Fruit fly (Drosophila melanogaster) whole organism, embryonic: Measurements from ENCODE around the gene Mks1.

Source experiments
- Adf1 ChIP-seq: fragments of 200-800 bp; sonication (Bioruptor generic); IDR thresholded peaks from 2 replicates; pipeline ENCODE4 v1.3.6; 2022; ENCODE audit warnings: missing biosample characterization, missing genetic modification characterization
- CG10209 ChIP-seq: fragments of 200-800 bp; sonication (Bioruptor generic); optimal IDR thresholded peaks from 3 replicates; lab custom pipeline; 2017; ENCODE audit warnings: missing biosample characterization, mild to moderate bottlenecking, missing genetic modification characterization, missing genetic modification reagents
- CG10267 ChIP-seq: fragments of 200-800 bp; sonication (Bioruptor generic); optimal IDR thresholded peaks from 2 replicates; lab custom pipeline; 2018; ENCODE audit warnings: missing biosample characterization, mild to moderate bottlenecking, missing genetic modification characterization, moderate library complexity
- CG10431 ChIP-seq: fragments of 200-800 bp; sonication (Bioruptor generic); optimal IDR thresholded peaks from 3 replicates; lab custom pipeline; 2018; ENCODE audit warnings: missing biosample characterization, mild to moderate bottlenecking, missing genetic modification characterization
- CG10462 ChIP-seq: fragments of 200-800 bp; sonication (Bioruptor generic); optimal IDR thresholded peaks from 2 replicates; lab custom pipeline; 2016; ENCODE audit warnings: missing biosample characterization, missing genetic modification characterization
- CG11093 ChIP-seq: fragments of 200-800 bp; sonication (Bioruptor generic); IDR thresholded peaks from 3 replicates; pipeline ENCODE4 v1.3.6; 2022; ENCODE audit warnings: missing biosample characterization, missing genetic modification characterization
- CG11695 ChIP-seq: fragments of 200-800 bp; sonication (Bioruptor generic); IDR thresholded peaks from 3 replicates; pipeline ENCODE4 v1.3.6; 2022; ENCODE audit warnings: missing biosample characterization, missing genetic modification characterization
- CG13894 ChIP-seq: fragments of 200-800 bp; sonication (Bioruptor generic); optimal IDR thresholded peaks from 3 replicates; lab custom pipeline; 2018; ENCODE audit warnings: missing biosample characterization, mild to moderate bottlenecking, missing genetic modification characterization, moderate library complexity
- CG16779 ChIP-seq: fragments of 200-800 bp; sonication (Bioruptor generic); IDR thresholded peaks from 2 replicates; pipeline ENCODE4 v1.3.6; 2022; ENCODE audit warnings: missing biosample characterization, missing genetic modification characterization
- CG17328 ChIP-seq: fragments of 200-800 bp; sonication (Bioruptor generic); IDR thresholded peaks from 2 replicates; pipeline ENCODE4 v1.3.6; 2022; ENCODE audit warnings: missing biosample characterization, missing genetic modification characterization
- CG17829 ChIP-seq: fragments of 200-800 bp; optimal IDR thresholded peaks from 2 replicates; lab custom pipeline; 2019; ENCODE audit warnings: missing biosample characterization, mild to moderate bottlenecking, missing genetic modification characterization, moderate library complexity
- CG32767 ChIP-seq: fragments of 200-800 bp; sonication (Bioruptor generic); IDR thresholded peaks from 2 replicates; pipeline ENCODE4 v1.3.6; 2022; ENCODE audit warnings: missing biosample characterization, missing genetic modification characterization
- CG33213 ChIP-seq: fragments of 200-800 bp; sonication (Bioruptor generic); optimal IDR thresholded peaks from 3 replicates; lab custom pipeline; 2016; ENCODE audit warnings: missing biosample characterization, missing genetic modification characterization
- CG3407 ChIP-seq: fragments of 200-800 bp; sonication (Bioruptor generic); optimal IDR thresholded peaks from 2 replicates; lab custom pipeline; 2018; ENCODE audit warnings: missing biosample characterization, mild to moderate bottlenecking, missing genetic modification characterization
- CG34224 ChIP-seq: fragments of 200-800 bp; sonication (Bioruptor generic); IDR thresholded peaks from 3 replicates; pipeline ENCODE4 v1.3.6; 2022; ENCODE audit warnings: missing biosample characterization, missing genetic modification characterization; ENCODE audit not compliant: partially characterized antibody
- CG4707 ChIP-seq: fragments of 200-800 bp; sonication (Bioruptor generic); optimal IDR thresholded peaks from 2 replicates; lab custom pipeline; 2018; ENCODE audit warnings: missing biosample characterization, mild to moderate bottlenecking, missing genetic modification characterization, moderate library complexity
- CG6813 ChIP-seq: fragments of 200-800 bp; sonication (Bioruptor generic); optimal IDR thresholded peaks from 2 replicates; lab custom pipeline; 2017; ENCODE audit warnings: missing biosample characterization, missing genetic modification characterization, mild to moderate bottlenecking, moderate library complexity, missing genetic modification reagents
- CG7987 ChIP-seq: fragments of 200-800 bp; sonication (Bioruptor generic); optimal IDR thresholded peaks from 2 replicates; lab custom pipeline; 2018; ENCODE audit warnings: missing biosample characterization, mild to moderate bottlenecking, missing genetic modification characterization, moderate library complexity
- CG8089 ChIP-seq: fragments of 200-800 bp; sonication (Bioruptor generic); optimal IDR thresholded peaks from 3 replicates; lab custom pipeline; 2016; ENCODE audit warnings: missing biosample characterization, missing genetic modification characterization
- CG8290 ChIP-seq, 3 experiments: fragments of 200-800 bp; sonication (Bioruptor generic); optimal IDR thresholded peaks; 2 replicates each; lab custom pipeline; 2016 to 2019; ENCODE audit warnings: missing biosample characterization in 3 of 3, missing genetic modification characterization in 3 of 3, mild to moderate bottlenecking in 2 of 3, moderate library complexity in 1 of 3
- CG8388 ChIP-seq: fragments of 200-800 bp; sonication (Bioruptor generic); optimal IDR thresholded peaks from 2 replicates; lab custom pipeline; 2019; ENCODE audit warnings: missing biosample characterization, mild to moderate bottlenecking, missing genetic modification characterization, moderate library complexity
- CG8944 ChIP-seq: fragments of 200-800 bp; sonication (Bioruptor generic); optimal IDR thresholded peaks from 3 replicates; lab custom pipeline; 2016; ENCODE audit warnings: missing biosample characterization, missing genetic modification characterization
- CG9727 ChIP-seq: fragments of 200-800 bp; sonication (Bioruptor generic); optimal IDR thresholded peaks from 3 replicates; lab custom pipeline; 2017; ENCODE audit warnings: missing biosample characterization, mild to moderate bottlenecking, missing genetic modification characterization
- Dref ChIP-seq: fragments of 200-800 bp; sonication (Bioruptor generic); IDR thresholded peaks from 2 replicates; pipeline ENCODE4 v1.3.6; 2022; ENCODE audit warnings: missing biosample characterization, missing genetic modification characterization
- Gsc ChIP-seq: fragments of 200-800 bp; sonication (Bioruptor generic); IDR thresholded peaks from 2 replicates; pipeline ENCODE4 v1.3.6; 2022; ENCODE audit warnings: missing biosample characterization, missing genetic modification characterization
- HLH4C ChIP-seq: fragments of 200-800 bp; sonication (Bioruptor generic); IDR thresholded peaks from 3 replicates; pipeline ENCODE4 v1.3.6; 2022; ENCODE audit warnings: missing biosample characterization, missing genetic modification characterization; ENCODE audit not compliant: partially characterized antibody
- HLH54F ChIP-seq: fragments of 200-800 bp; sonication (Bioruptor generic); optimal IDR thresholded peaks from 3 replicates; lab custom pipeline; 2016; ENCODE audit warnings: missing biosample characterization, missing genetic modification characterization
- Kr ChIP-seq: fragments of 200-800 bp; sonication (Bioruptor generic); optimal IDR thresholded peaks from 2 replicates; lab custom pipeline; 2017; ENCODE audit warnings: missing biosample characterization, mild to moderate bottlenecking, missing genetic modification characterization
- Oaz ChIP-seq: fragments of 200-800 bp; sonication (Bioruptor generic); IDR thresholded peaks from 2 replicates; pipeline ENCODE4 v1.3.6; 2022; ENCODE audit warnings: missing biosample characterization, missing genetic modification characterization
- Oli ChIP-seq: fragments of 200-800 bp; sonication (Bioruptor generic); optimal IDR thresholded peaks from 2 replicates; lab custom pipeline; 2018; ENCODE audit warnings: missing biosample characterization, mild to moderate bottlenecking, missing genetic modification characterization, moderate library complexity
- Ravus ChIP-seq: fragments of 200-800 bp; sonication (Bioruptor generic); IDR thresholded peaks from 2 replicates; pipeline ENCODE4 v1.3.6; 2022; ENCODE audit warnings: missing biosample characterization, missing genetic modification characterization
- Six4 ChIP-seq: fragments of 200-800 bp; sonication (Bioruptor generic); optimal IDR thresholded peaks from 2 replicates; lab custom pipeline; 2016; ENCODE audit warnings: missing biosample characterization, missing genetic modification characterization
- Tbp ChIP-seq: fragments of >200 bp; optimal IDR thresholded peaks from 2 replicates; lab custom pipeline; 2018; ENCODE audit warnings: missing biosample characterization, missing genetic modification characterization
- Usf ChIP-seq: fragments of 200-800 bp; sonication (Bioruptor generic); optimal IDR thresholded peaks from 2 replicates; lab custom pipeline; 2017; ENCODE audit warnings: missing genotype, missing biosample characterization, missing genetic modification characterization
- amos ChIP-seq: fragments of 200-800 bp; sonication (Bioruptor generic); IDR thresholded peaks from 2 replicates; pipeline ENCODE4 v1.3.6; 2022; ENCODE audit warnings: missing biosample characterization, missing genetic modification characterization; ENCODE audit not compliant: partially characterized antibody
- ase ChIP-seq: fragments of 200-800 bp; sonication (Bioruptor generic); IDR thresholded peaks from 3 replicates; pipeline ENCODE4 v1.3.6; 2022; ENCODE audit warnings: missing biosample characterization, missing genetic modification characterization
- dpn ChIP-seq, 2 experiments: fragments of 200-800 bp; sonication (Bioruptor generic); optimal IDR thresholded peaks; 3 replicates each; lab custom pipeline; 2016; ENCODE audit warnings: missing biosample characterization in 2 of 2, missing genetic modification characterization in 2 of 2
- dysf ChIP-seq: fragments of 200-800 bp; sonication (Bioruptor generic); IDR thresholded peaks from 3 replicates; pipeline ENCODE4 v1.3.6; 2022; ENCODE audit warnings: missing biosample characterization, missing genetic modification characterization
- gfzf ChIP-seq: fragments of 200-800 bp; sonication (Bioruptor generic); optimal IDR thresholded peaks from 2 replicates; lab custom pipeline; 2016; ENCODE audit warnings: missing biosample characterization, mild to moderate bottlenecking, missing genetic modification characterization, moderate library complexity
- hbn ChIP-seq: fragments of 200-800 bp; sonication (Bioruptor generic); IDR thresholded peaks from 2 replicates; pipeline ENCODE4 v1.3.6; 2022; ENCODE audit warnings: missing biosample characterization, missing genetic modification characterization; ENCODE audit not compliant: partially characterized antibody
- insv ChIP-seq, 2 experiments: fragments of 200-800 bp; sonication (Bioruptor generic); optimal IDR thresholded peaks; 3 replicates each; lab custom pipeline; 2016 to 2018; ENCODE audit warnings: missing biosample characterization in 2 of 2, missing genetic modification characterization in 2 of 2
- kni ChIP-seq: fragments of 200-800 bp; sonication (Bioruptor generic); optimal IDR thresholded peaks from 3 replicates; lab custom pipeline; 2017; ENCODE audit warnings: mild to moderate bottlenecking, missing biosample characterization, missing genetic modification reagents, missing genetic modification characterization
- mam ChIP-seq: fragments of 200-800 bp; sonication (Bioruptor generic); optimal IDR thresholded peaks from 3 replicates; lab custom pipeline; 2016; ENCODE audit warnings: missing biosample characterization, missing genetic modification characterization
- nerfin-1 ChIP-seq: fragments of 200-800 bp; sonication (Bioruptor generic); optimal IDR thresholded peaks from 3 replicates; lab custom pipeline; 2019; ENCODE audit warnings: missing biosample characterization, mild to moderate bottlenecking, missing genetic modification characterization, moderate library complexity
- rib ChIP-seq: fragments of 200-800 bp; sonication (Bioruptor generic); IDR thresholded peaks from 2 replicates; pipeline ENCODE4 v1.3.6; 2022; ENCODE audit warnings: missing biosample characterization, missing genetic modification characterization
- sisA ChIP-seq: fragments of 200-800 bp; sonication (Bioruptor generic); IDR thresholded peaks from 2 replicates; pipeline ENCODE4 v1.3.6; 2022; ENCODE audit warnings: missing biosample characterization, missing genetic modification characterization
- sug ChIP-seq: fragments of 200-800 bp; optimal IDR thresholded peaks from 2 replicates; lab custom pipeline; 2019; ENCODE audit warnings: missing biosample characterization, mild to moderate bottlenecking, missing genetic modification characterization, moderate library complexity
- wdn ChIP-seq: fragments of 200-800 bp; sonication (Bioruptor generic); IDR thresholded peaks from 2 replicates; pipeline ENCODE4 v1.3.6; 2022; ENCODE audit warnings: missing biosample characterization, missing genetic modification characterization
- zfh1 ChIP-seq: fragments of 200-800 bp; sonication (Bioruptor generic); IDR thresholded peaks from 3 replicates; pipeline ENCODE4 v1.3.6; 2022; ENCODE audit warnings: missing biosample characterization, missing genetic modification characterization

Gene Mks1

dm6 chrX:12473953-12474468 is 22.4 kb downstream of the Mks1 start (continued):
- no peak for TF ChIP-seq HLH4C
- no peak for TF ChIP-seq amos (GFP tag; lab: Robert Waterston, UW)
- peak; percentile 31; the same call in 1 of the 2 replicates for TF ChIP-seq Adf1
- no peak for TF ChIP-seq Tbp (GFP tag; lab: Kevin White, UChicago)
- TF ChIP-seq nerfin-1 (tag; lab: Kevin White, UChicago), result peak; percentile 66
- TF ChIP-seq Dref, result no peak
- no peak for TF ChIP-seq CG16779 (GFP tag; lab: Robert Waterston, UW)
- peak in 1 of 2 experiments; percentile 58 for TF ChIP-seq insv (GFP tag; optimal IDR thresholded peaks at IDR 0.05; lab: Kevin White, UChicago)
- TF ChIP-seq CG7987 (GFP tag; lab: Kevin White, UChicago), result peak; percentile 71
- peak; percentile 18; the same call in 1 of the 2 replicates for TF ChIP-seq CG32767
- TF ChIP-seq Kr (GFP tag; lab: Kevin White, UChicago), result no peak
- TF ChIP-seq wdn (GFP tag; lab: Robert Waterston, UW), result no peak
- peak; percentile 59 for TF ChIP-seq CG17328 (GFP tag; lab: Robert Waterston, UW)
- peak; percentile 71 for TF ChIP-seq sisA (GFP tag; lab: Robert Waterston, UW)
- no peak for TF ChIP-seq hbn (GFP tag; lab: Robert Waterston, UW)
- no peak for TF ChIP-seq CG33213 (GFP tag; lab: Kevin White, UChicago)
- peak; percentile 73 for TF ChIP-seq Oaz (GFP tag; lab: Robert Waterston, UW)
- peak; percentile 59 for TF ChIP-seq Six4 (GFP tag; lab: Kevin White, UChicago)
- 0 out of 3 replicates have a peak, but pooled peaks have one; percentile 39 for TF ChIP-seq zfh1
- TF ChIP-seq CG9727 (GFP tag; lab: Kevin White, UChicago), result peak; percentile 76
- no peak for TF ChIP-seq CG8944 (GFP tag; lab: Kevin White, UChicago)
- no peak for TF ChIP-seq HLH54F
- TF ChIP-seq Gsc (GFP tag; lab: Robert Waterston, UW), result no peak
- TF ChIP-seq sug (tag; lab: Kevin White, UChicago), result peak; percentile 83
- TF ChIP-seq Ravus (GFP tag; lab: Robert Waterston, UW), result peak; percentile 36
- TF ChIP-seq rib (GFP tag; lab: Robert Waterston, UW), result 0 out of 2 replicates have a peak, but pooled peaks have one; percentile 15
- peak; percentile 72 for TF ChIP-seq CG10267 (tag; lab: Kevin White, UChicago)
- TF ChIP-seq CG4707 (GFP tag; lab: Kevin White, UChicago), result no peak
- TF ChIP-seq CG6813 (GFP tag; lab: Kevin White, UChicago), result peak; percentile 45
- TF ChIP-seq CG11093 (GFP tag; lab: Robert Waterston, UW), result peak; percentile 39; the same call in 1 of the 3 replicates
- TF ChIP-seq dpn (GFP tag; optimal IDR thresholded peaks at IDR 0.05; lab: Kevin White, UChicago), result peak; percentile 4 to 70
- 0 out of 3 replicates have a peak, but pooled peaks have one; percentile 28 for TF ChIP-seq ase (GFP tag; lab: Robert Waterston, UW)
- peak; percentile 68 for TF ChIP-seq Usf (GFP tag; lab: Kevin White, UChicago)
- peak; percentile 62 for TF ChIP-seq CG13894 (tag; lab: Kevin White, UChicago)
- TF ChIP-seq CG8089 (GFP tag; lab: Kevin White, UChicago), result no peak
- TF ChIP-seq CG3407, result peak; percentile 36
- peak; percentile 38 for TF ChIP-seq mam (GFP tag; lab: Kevin White, UChicago)
- TF ChIP-seq Oli (tag; lab: Kevin White, UChicago), result peak; percentile 86
- TF ChIP-seq dysf (GFP tag; lab: Robert Waterston, UW), result peak; percentile 91
- TF ChIP-seq CG10431 (GFP tag; lab: Kevin White, UChicago), result peak; percentile 7
- TF ChIP-seq gfzf (GFP tag; lab: Kevin White, UChicago), result no peak
- no peak for TF ChIP-seq kni (GFP tag; lab: Kevin White, UChicago)
- TF ChIP-seq CG17829 (tag; lab: Kevin White, UChicago), result peak; percentile 86
- TF ChIP-seq CG34224 (GFP tag; lab: Robert Waterston, UW), result no peak
- TF ChIP-seq CG8388 (GFP tag; lab: Kevin White, UChicago), result peak; percentile 75
- TF ChIP-seq CG11695 (GFP tag; lab: Robert Waterston, UW), result peak; percentile 79
- TF ChIP-seq CG10209 (GFP tag; lab: Kevin White, UChicago), result peak; percentile 78
- TF ChIP-seq CG10462 (GFP tag; lab: Kevin White, UChicago), result no peak
- TF ChIP-seq CG8290 (GFP tag; optimal IDR thresholded peaks at IDR 0.05; lab: Kevin White, UChicago), result no peak
- TF ChIP-seq CG8290 (tag; optimal IDR thresholded peaks at IDR 0.05; lab: Kevin White, UChicago), result no peak
